Fruit fly (Drosophila melanogaster) whole organism, embryonic: ENCODE measurements around the gene CG32793.
A peak's percentile ranks its signal among the peaks of the same experiment; 100 is the strongest.

ENCODE experiments used
- CG11085 ChIP-seq: fragments of 200-800 bp; sonication (Bioruptor generic); IDR thresholded peaks from 2 replicates; pipeline ENCODE4 v1.3.6; 2022; ENCODE audit warnings: missing biosample characterization, missing genetic modification characterization
- CG11247 ChIP-seq: fragments of 200-800 bp; sonication (Bioruptor generic); IDR thresholded peaks from 2 replicates; pipeline ENCODE4 v1.3.6; 2022; ENCODE audit warnings: missing biosample characterization, missing genetic modification characterization
- CG11398 ChIP-seq: fragments of 200-800 bp; sonication (Bioruptor generic); optimal IDR thresholded peaks from 2 replicates; lab custom pipeline; 2016; ENCODE audit warnings: missing biosample characterization, missing genetic modification characterization
- CG12659 ChIP-seq: fragments of 200-800 bp; sonication (Bioruptor generic); optimal IDR thresholded peaks from 3 replicates; lab custom pipeline; 2017; ENCODE audit warnings: mild to moderate bottlenecking, missing biosample characterization, missing genetic modification reagents, missing genetic modification characterization
- CG15269 ChIP-seq: fragments of 200-800 bp; sonication (Bioruptor generic); optimal IDR thresholded peaks from 2 replicates; lab custom pipeline; 2018; ENCODE audit warnings: missing biosample characterization, mild to moderate bottlenecking, missing genetic modification characterization, moderate library complexity
- CG15514 ChIP-seq: fragments of 200-800 bp; sonication (Bioruptor generic); optimal IDR thresholded peaks from 3 replicates; lab custom pipeline; 2017; ENCODE audit warnings: missing biosample characterization, missing genetic modification characterization, mild to moderate bottlenecking, moderate library complexity, missing genetic modification reagents
- CG17186 ChIP-seq: fragments of 200-800 bp; sonication (Bioruptor generic); optimal IDR thresholded peaks from 3 replicates; lab custom pipeline; 2017; ENCODE audit warnings: missing biosample characterization, missing genetic modification reagents, missing genetic modification characterization
- CG18476 ChIP-seq: fragments of 200-800 bp; sonication (Bioruptor generic); optimal IDR thresholded peaks from 2 replicates; lab custom pipeline; 2016; ENCODE audit warnings: missing biosample characterization, mild to moderate bottlenecking, missing genetic modification characterization
- CG18599 ChIP-seq: fragments of 200-800 bp; sonication (Bioruptor generic); optimal IDR thresholded peaks from 3 replicates; lab custom pipeline; 2017; ENCODE audit warnings: missing biosample characterization, missing genetic modification characterization, mild to moderate bottlenecking, moderate library complexity, missing genetic modification reagents
- CG2199 ChIP-seq: fragments of 200-800 bp; sonication (Bioruptor generic); IDR thresholded peaks from 3 replicates; pipeline ENCODE4 v1.3.6; 2022; ENCODE audit warnings: missing biosample characterization, missing genetic modification characterization
- CG5180 ChIP-seq: fragments of 200-800 bp; sonication (Bioruptor generic); optimal IDR thresholded peaks from 3 replicates; lab custom pipeline; 2017; ENCODE audit warnings: missing biosample characterization, missing genetic modification characterization, mild to moderate bottlenecking, moderate library complexity, missing genetic modification reagents
- CG6254 ChIP-seq: fragments of 200-800 bp; sonication (Bioruptor generic); optimal IDR thresholded peaks from 3 replicates; lab custom pipeline; 2017; ENCODE audit warnings: mild to moderate bottlenecking, missing biosample characterization, missing genetic modification reagents, missing genetic modification characterization
- CG6272 ChIP-seq: fragments of 200-800 bp; sonication (Bioruptor generic); IDR thresholded peaks from 2 replicates; pipeline ENCODE4 v1.3.6; 2022; ENCODE audit warnings: missing biosample characterization, missing genetic modification characterization
- CG7556 ChIP-seq: fragments of 200-800 bp; sonication (Bioruptor generic); optimal IDR thresholded peaks from 2 replicates; lab custom pipeline; 2017; ENCODE audit warnings: missing biosample characterization, mild to moderate bottlenecking, missing genetic modification characterization
- CG7928 ChIP-seq: fragments of 200-800 bp; sonication (Bioruptor generic); optimal IDR thresholded peaks from 2 replicates; lab custom pipeline; 2017; ENCODE audit warnings: missing biosample characterization, mild to moderate bottlenecking, missing genetic modification characterization
- CG8388 ChIP-seq: fragments of 200-800 bp; sonication (Bioruptor generic); optimal IDR thresholded peaks from 2 replicates; lab custom pipeline; 2019; ENCODE audit warnings: missing biosample characterization, mild to moderate bottlenecking, missing genetic modification characterization, moderate library complexity
- CG9215 ChIP-seq: fragments of 200-800 bp; sonication (Bioruptor generic); IDR thresholded peaks from 2 replicates; pipeline ENCODE4 v1.3.6; 2022; ENCODE audit warnings: missing biosample characterization, missing genetic modification characterization
- Dad ChIP-seq: fragments of 200-800 bp; sonication (Bioruptor generic); optimal IDR thresholded peaks from 3 replicates; lab custom pipeline; 2016; ENCODE audit warnings: missing biosample characterization, missing genetic modification characterization
- Ets97D ChIP-seq: fragments of 200-800 bp; sonication (Bioruptor generic); optimal IDR thresholded peaks from 3 replicates; lab custom pipeline; 2016; ENCODE audit warnings: missing biosample characterization, missing genetic modification characterization
- Hand ChIP-seq: fragments of 200-800 bp; sonication (Bioruptor generic); optimal IDR thresholded peaks from 2 replicates; lab custom pipeline; 2017; ENCODE audit warnings: mild to moderate bottlenecking, missing biosample characterization, missing genetic modification reagents, missing genetic modification characterization
- HmgZ ChIP-seq: fragments of 200-800 bp; sonication (Bioruptor generic); optimal IDR thresholded peaks from 2 replicates; lab custom pipeline; 2018; ENCODE audit warnings: missing biosample characterization, mild to moderate bottlenecking, missing genetic modification characterization
- MTF-1 ChIP-seq: fragments of 200-800 bp; sonication (Bioruptor generic); optimal IDR thresholded peaks from 2 replicates; lab custom pipeline; 2018; ENCODE audit warnings: missing biosample characterization, mild to moderate bottlenecking, missing genetic modification characterization, borderline replicate concordance
- Med ChIP-seq: fragments of 200-800 bp; sonication (Bioruptor generic); peaks from one replicate; lab custom pipeline; 2016; ENCODE audit warnings: missing biosample characterization, missing genetic modification characterization, mild to moderate bottlenecking, inconsistent platforms, moderate library complexity
- NK7.1 ChIP-seq: fragments of 200-800 bp; sonication (Bioruptor generic); optimal IDR thresholded peaks from 3 replicates; lab custom pipeline; 2016; ENCODE audit warnings: missing biosample characterization, missing genetic modification characterization
- TFAM ChIP-seq: fragments of 200-800 bp; sonication (Bioruptor generic); optimal IDR thresholded peaks from 2 replicates; lab custom pipeline; 2017; ENCODE audit warnings: missing biosample characterization, missing genetic modification characterization, inconsistent platforms
- abd-A ChIP-seq: fragments of 200-800 bp; sonication (Bioruptor generic); optimal IDR thresholded peaks from 3 replicates; lab custom pipeline; 2019; ENCODE audit warnings: missing biosample characterization, mild to moderate bottlenecking, missing genetic modification characterization, moderate library complexity
- danr ChIP-seq: fragments of 200-800 bp; sonication (Bioruptor generic); IDR thresholded peaks from 2 replicates; pipeline ENCODE4 v1.3.6; 2022; ENCODE audit warnings: missing biosample characterization, missing genetic modification characterization
- disco-r ChIP-seq: fragments of 200-800 bp; sonication (Bioruptor generic); optimal IDR thresholded peaks from 2 replicates; lab custom pipeline; 2016; ENCODE audit warnings: missing biosample characterization, missing genetic modification characterization
- dmrt11E ChIP-seq: fragments of 200-800 bp; sonication (Bioruptor generic); optimal IDR thresholded peaks from 3 replicates; lab custom pipeline; 2018; ENCODE audit warnings: missing biosample characterization, mild to moderate bottlenecking, missing genetic modification characterization, moderate library complexity
- esg ChIP-seq: fragments of 200-800 bp; sonication (Bioruptor generic); conservative IDR thresholded peaks from 2 replicates; pipeline ENCODE4 v1.3.6; 2022; ENCODE audit warnings: missing biosample characterization, missing genetic modification characterization
- eyg ChIP-seq: fragments of 200-800 bp; sonication (Bioruptor generic); optimal IDR thresholded peaks from 3 replicates; lab custom pipeline; 2016; ENCODE audit warnings: missing biosample characterization, missing genetic modification characterization
- fu2 ChIP-seq: fragments of 200-800 bp; sonication (Bioruptor generic); optimal IDR thresholded peaks from 2 replicates; lab custom pipeline; 2016; ENCODE audit warnings: missing biosample characterization, missing genetic modification characterization
- gce ChIP-seq: fragments of 200-800 bp; sonication (Bioruptor generic); IDR thresholded peaks from 3 replicates; pipeline ENCODE4 v1.3.6; 2022; ENCODE audit warnings: missing biosample characterization, missing genetic modification characterization
- jing ChIP-seq: fragments of 200-800 bp; sonication (Bioruptor generic); optimal IDR thresholded peaks from 2 replicates; lab custom pipeline; 2018; ENCODE audit warnings: missing biosample characterization, mild to moderate bottlenecking, missing genetic modification characterization
- knrl ChIP-seq: fragments of 200-800 bp; sonication (Bioruptor generic); IDR thresholded peaks from 3 replicates; pipeline ENCODE4 v1.3.6; 2022; ENCODE audit warnings: missing biosample characterization, missing genetic modification characterization; ENCODE audit not compliant: partially characterized antibody
- lilli ChIP-seq: fragments of 200-800 bp; sonication (Bioruptor generic); optimal IDR thresholded peaks from 3 replicates; lab custom pipeline; 2016; ENCODE audit warnings: missing biosample characterization, missing genetic modification characterization
- lmd ChIP-seq: fragments of 200-800 bp; sonication (Bioruptor generic); IDR thresholded peaks from 2 replicates; pipeline ENCODE4 v1.3.6; 2022; ENCODE audit warnings: missing biosample characterization, missing genetic modification characterization
- oc ChIP-seq: fragments of 200-800 bp; sonication (Bioruptor generic); optimal IDR thresholded peaks from 2 replicates; lab custom pipeline; 2018; ENCODE audit warnings: missing biosample characterization, mild to moderate bottlenecking, missing genetic modification characterization, moderate library complexity
- org-1 ChIP-seq: fragments of 200-800 bp; sonication (Bioruptor generic); optimal IDR thresholded peaks from 2 replicates; lab custom pipeline; 2017; ENCODE audit warnings: missing biosample characterization, missing genetic modification characterization
- pnt ChIP-seq: fragments of 200-800 bp; sonication (Bioruptor generic); optimal IDR thresholded peaks from 3 replicates; lab custom pipeline; 2016; ENCODE audit warnings: missing biosample characterization, missing genetic modification characterization
- run ChIP-seq: fragments of 200-800 bp; sonication (Bioruptor generic); optimal IDR thresholded peaks from 3 replicates; lab custom pipeline; 2018; ENCODE audit warnings: missing biosample characterization, mild to moderate bottlenecking, missing genetic modification characterization
- scrt ChIP-seq: fragments of 200-800 bp; sonication (Bioruptor generic); optimal IDR thresholded peaks from 2 replicates; lab custom pipeline; 2018; ENCODE audit warnings: missing biosample characterization, mild to moderate bottlenecking, missing genetic modification characterization, moderate library complexity
- shn ChIP-seq: fragments of 200-800 bp; sonication (Bioruptor generic); optimal IDR thresholded peaks from 3 replicates; lab custom pipeline; 2016; ENCODE audit warnings: missing biosample characterization, missing genetic modification characterization
- slou ChIP-seq: fragments of 200-800 bp; sonication (Bioruptor generic); optimal IDR thresholded peaks from 3 replicates; lab custom pipeline; 2016; ENCODE audit warnings: missing biosample characterization, missing genetic modification characterization
- sob ChIP-seq: fragments of 200-800 bp; sonication (Bioruptor generic); IDR thresholded peaks from 2 replicates; pipeline ENCODE4 v1.3.6; 2022; ENCODE audit warnings: missing biosample characterization, missing genetic modification characterization
- sug ChIP-seq: fragments of 200-800 bp; optimal IDR thresholded peaks from 2 replicates; lab custom pipeline; 2019; ENCODE audit warnings: missing biosample characterization, mild to moderate bottlenecking, missing genetic modification characterization, moderate library complexity
- tio ChIP-seq: fragments of 200-800 bp; sonication (Bioruptor generic); optimal IDR thresholded peaks from 2 replicates; lab custom pipeline; 2017; ENCODE audit warnings: missing biosample characterization, missing genetic modification characterization, inconsistent platforms
- ttk ChIP-seq: fragments of 200-800 bp; sonication (Bioruptor generic); IDR thresholded peaks from 2 replicates; pipeline ENCODE4 v2.1.2; 2022; ENCODE audit warnings: missing biosample characterization, missing genetic modification characterization
- twi ChIP-seq: fragments of 200-800 bp; optimal IDR thresholded peaks from 2 replicates; lab custom pipeline; 2019; ENCODE audit warnings: missing biosample characterization, mild to moderate bottlenecking, missing genetic modification characterization, moderate library complexity
- tx ChIP-seq: fragments of 200-800 bp; sonication (Bioruptor generic); optimal IDR thresholded peaks from 2 replicates; lab custom pipeline; 2016; ENCODE audit warnings: missing biosample characterization, missing genetic modification characterization
- zf30C ChIP-seq: fragments of 200-800 bp; sonication (Bioruptor generic); optimal IDR thresholded peaks from 3 replicates; lab custom pipeline; 2018; ENCODE audit warnings: missing biosample characterization, mild to moderate bottlenecking, missing genetic modification characterization

Gene CG32793

DNA sequence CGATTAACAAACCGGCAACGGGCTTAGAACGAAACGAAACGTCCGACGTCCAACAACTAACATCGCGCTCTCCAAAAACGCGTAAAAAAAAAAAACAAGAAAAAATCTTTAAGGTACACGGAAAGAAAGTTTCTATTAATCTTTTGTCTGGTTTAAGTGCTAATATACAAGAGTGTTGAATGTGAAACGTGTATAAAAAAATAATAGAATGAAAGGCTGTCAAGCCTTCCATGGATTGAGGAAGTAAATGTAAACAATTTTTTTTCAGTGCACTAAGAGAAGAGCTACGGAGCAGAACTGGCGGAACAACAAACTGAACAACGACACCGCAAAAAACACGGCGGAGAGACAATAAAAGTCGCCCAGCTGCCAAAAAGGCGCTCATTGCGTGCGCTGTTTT, 9.9 kb upstream of the CG32793 start, which contains the start of gene CG3588 (continued):
- TF ChIP-seq pnt (GFP tag; lab: Kevin White, UChicago) (no peak), oc (tag; lab: Kevin White, UChicago) (peak; percentile 2), CG15514 (GFP tag; lab: Kevin White, UChicago) (peak; percentile 64), scrt (peak; percentile 62), eyg (GFP tag; lab: Kevin White, UChicago) (peak; percentile 55), jing (GFP tag; lab: Kevin White, UChicago) (peak; percentile 1), twi (no peak), abd-A (tag; lab: Kevin White, UChicago) (peak; percentile 31), CG18476 (peak; percentile 69), CG9215 (GFP tag; lab: Robert Waterston, UW) (peak; percentile 60), HmgZ (tag; lab: Kevin White, UChicago) (peak; percentile 50), tio (peak; percentile 47), fu2 (GFP tag; lab: Kevin White, UChicago) (peak; percentile 66), lilli (peak; percentile 84), CG8388 (GFP tag; lab: Kevin White, UChicago) (peak; percentile 35), CG6272 (GFP tag; lab: Robert Waterston, UW) (0 out of 2 replicates have a peak, but pooled peaks have one; percentile 15), sug (tag; lab: Kevin White, UChicago) (peak; percentile 44), run (no peak), esg (GFP tag; lab: Robert Waterston, UW) (peak; percentile 73), CG5180 (no peak), sob (GFP tag; lab: Robert Waterston, UW) (peak; percentile 79), MTF-1 (GFP tag; lab: Kevin White, UChicago) (peak; percentile 21), CG18599 (GFP tag; lab: Kevin White, UChicago) (peak; percentile 78), org-1 (GFP tag; lab: Kevin White, UChicago) (peak; percentile 36), Med (GFP tag; lab: Kevin White, UChicago) (peak; percentile 97), dmrt11E (no peak), Hand (GFP tag; lab: Kevin White, UChicago) (peak; percentile 29), danr (GFP tag; lab: Robert Waterston, UW) (peak; percentile 67), TFAM (GFP tag; lab: Kevin White, UChicago) (no peak), shn (peak; percentile 22), CG11085 (GFP tag; lab: Robert Waterston, UW) (peak; percentile 57), Ets97D (peak; percentile 24), CG11247 (GFP tag; lab: Robert Waterston, UW) (peak; percentile 77), disco-r (GFP tag; lab: Kevin White, UChicago) (peak; percentile 54), ttk (GFP tag; lab: Robert Waterston, UW) (peak; percentile 50), gce (GFP tag; lab: Robert Waterston, UW) (peak; percentile 56; the same call in 1 of the 3 replicates), zf30C (GFP tag; lab: Kevin White, UChicago) (no peak), CG15269 (tag; lab: Kevin White, UChicago) (peak; percentile 81), lmd (GFP tag; lab: Robert Waterston, UW) (peak; percentile 85), tx (GFP tag; lab: Kevin White, UChicago) (peak; percentile 54), CG17186 (GFP tag; lab: Kevin White, UChicago) (no peak), CG2199 (no peak), CG7928 (GFP tag; lab: Kevin White, UChicago) (no peak), CG7556 (GFP tag; lab: Kevin White, UChicago) (peak; percentile 61), CG11398 (GFP tag; lab: Kevin White, UChicago) (peak; percentile 32), CG12659 (peak; percentile 65), knrl (GFP tag; lab: Robert Waterston, UW) (no peak), Dad (GFP tag; lab: Kevin White, UChicago) (peak; percentile 48), NK7.1 (GFP tag; lab: Kevin White, UChicago) (peak; percentile 42), CG6254 (no peak), slou (GFP tag; lab: Kevin White, UChicago) (peak; percentile 37)
